Worm (Caenorhabditis elegans): Measurements from ENCODE around the gene ttr-52.
A peak's percentile ranks its signal among the peaks of the same experiment; 100 is the strongest.

Gene ttr-52

DNA sequence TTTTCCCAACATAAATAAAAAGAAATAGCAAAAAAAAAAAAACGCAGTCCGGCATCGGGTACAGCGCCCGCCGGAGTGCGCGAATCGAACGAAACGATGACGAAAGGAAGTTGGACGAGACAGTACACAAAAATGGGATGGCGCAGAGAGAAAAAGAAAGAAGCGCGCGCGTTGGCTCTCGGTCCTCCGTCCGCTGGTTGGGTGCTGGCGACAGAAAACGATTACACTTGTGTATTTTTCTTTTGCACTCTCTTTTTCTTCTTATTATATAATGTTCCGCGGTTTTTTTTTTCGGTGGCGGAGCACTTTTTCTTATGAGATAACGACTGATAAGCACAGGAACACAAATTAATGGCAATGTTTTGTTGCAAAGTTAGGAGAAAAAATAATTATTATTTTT is 27.3 kb upstream of the ttr-52 start (continued):
- TF ChIP-seq let-526 (GFP tag; IDR thresholded peaks at IDR 0.05) (no peak), ccch-3 (GFP tag; optimal IDR thresholded peaks at IDR 0.05) (no peak), C17E4.6 (GFP tag; IDR thresholded peaks at IDR 0.05) (no peak), F33H1.4 (GFP tag; IDR thresholded peaks at IDR 0.05) (no peak), hmg-1.2 (GFP tag; IDR thresholded peaks at IDR 0.05) (peak; percentile 91), ama-1 (optimal IDR thresholded peaks at IDR 0.05) (no peak), ama-1 (GFP tag; optimal IDR thresholded peaks at IDR 0.05) (no peak), D2030.7 (GFP tag; IDR thresholded peaks at IDR 0.05) (no peak), ceh-27 (GFP tag; optimal IDR thresholded peaks at IDR 0.05) (no peak), Y56A3A.18 (GFP tag; IDR thresholded peaks at IDR 0.05) (no peak), cebp-1 (GFP tag; IDR thresholded peaks at IDR 0.05) (peak; percentile 23; the same call in 1 of the 2 replicates), cebp-1 (tag; optimal IDR thresholded peaks at IDR 0.05) (no peak), lin-54 (GFP tag; optimal IDR thresholded peaks at IDR 0.05) (peak; percentile 33), dpl-1 (GFP tag; optimal IDR thresholded peaks at IDR 0.05) (no peak), ztf-28 (GFP tag; IDR thresholded peaks at IDR 0.05) (no peak), let-607 (tag; optimal IDR thresholded peaks at IDR 0.05) (peak in 1 of 2 experiments; percentile 52), F49E8.2 (tag; optimal IDR thresholded peaks at IDR 0.05; ENCODE audit: insufficient read depth) (no peak), fkh-3 (tag; optimal IDR thresholded peaks at IDR 0.05) (no peak), C06A6.2 (GFP tag; conservative IDR thresholded peaks at IDR 0.05) (no peak), ztf-26 (tag; optimal IDR thresholded peaks at IDR 0.05) (no peak), madf-3 (GFP tag; IDR thresholded peaks at IDR 0.05) (no peak), mxl-1 (tag; optimal IDR thresholded peaks at IDR 0.05) (no peak), die-1 (tag; optimal IDR thresholded peaks at IDR 0.05) (no peak), egl-44 (GFP tag; IDR thresholded peaks at IDR 0.05) (no peak), bed-2 (GFP tag; IDR thresholded peaks at IDR 0.05) (no peak)

DNA sequence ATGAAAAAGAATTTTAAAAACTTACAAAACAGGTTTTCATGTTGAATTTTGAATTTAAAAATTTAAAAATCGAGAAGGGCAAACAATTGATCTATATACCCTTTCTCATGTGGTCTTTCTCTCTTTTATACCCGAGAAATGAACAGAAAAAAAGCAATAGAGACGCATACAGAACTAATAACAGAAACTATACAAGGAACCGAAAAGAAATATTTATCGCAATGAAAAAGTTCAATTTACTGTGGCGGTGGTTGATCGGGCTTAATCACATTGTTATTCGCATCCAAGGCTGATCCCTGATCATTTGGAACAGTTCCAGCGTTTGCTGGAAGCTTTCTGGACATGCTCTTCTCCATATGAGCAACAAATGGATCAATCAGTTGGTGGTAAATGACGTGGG is 26.3 kb upstream of the ttr-52 start, which contains the start of gene T03F6.10:
Gene T03F6.10, minus strand, starts transcription at position 101 of the 400 bp plus-strand sequence.
- no peak for TF ChIP-seq ztf-6 (GFP tag; IDR thresholded peaks at IDR 0.05)
- TF ChIP-seq cebp-2 (GFP tag; IDR thresholded peaks at IDR 0.05): 0 out of 2 replicates have a peak, but pooled peaks have one; percentile 29

DNA sequence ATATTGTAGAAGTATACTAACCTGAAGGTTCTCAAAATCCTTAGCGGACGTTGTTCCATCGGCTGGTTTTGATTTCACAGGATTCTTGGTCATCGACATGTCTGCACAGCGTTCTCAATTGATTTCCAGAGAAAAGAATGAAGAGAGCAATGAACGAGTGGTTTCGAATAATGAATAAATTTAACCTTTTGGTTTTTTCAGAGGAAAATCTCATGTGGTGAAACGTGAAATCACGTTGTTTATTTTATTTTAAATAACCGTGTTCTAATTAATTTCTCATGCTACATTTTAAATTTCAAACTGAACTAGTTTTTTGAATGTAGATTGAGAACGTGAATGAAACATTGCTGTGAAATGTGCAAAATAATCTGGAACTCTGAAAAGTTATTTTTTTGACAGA is 24.3 kb upstream of the ttr-52 start, which contains the start of gene T03F6.6:
Gene T03F6.6, minus strand, starts transcription at position 101 of the 400 bp plus-strand sequence.
- TF ChIP-seq rec-8 (tag; optimal IDR thresholded peaks at IDR 0.05) (no peak), athp-1 (tag; optimal IDR thresholded peaks at IDR 0.05) (no peak), unc-62 (GFP tag; optimal IDR thresholded peaks at IDR 0.05) (no peak), egl-18 (GFP tag; IDR thresholded peaks at IDR 0.05) (no peak), Y53F4B.3 (GFP tag; IDR thresholded peaks at IDR 0.05) (no peak), ceh-40 (GFP tag; IDR thresholded peaks at IDR 0.05) (no peak), ztf-6 (GFP tag; IDR thresholded peaks at IDR 0.05) (no peak), C17E4.6 (GFP tag; IDR thresholded peaks at IDR 0.05) (no peak), somi-1 (GFP tag; optimal IDR thresholded peaks at IDR 0.05) (no peak), snpc-1.3 (tag; optimal IDR thresholded peaks at IDR 0.05; ENCODE audit: insufficient read depth) (no peak), ets-4 (GFP tag; optimal IDR thresholded peaks at IDR 0.05) (no peak), nhr-80 (tag; optimal IDR thresholded peaks at IDR 0.05) (no peak), nhr-179 (tag; optimal IDR thresholded peaks at IDR 0.05) (no peak)

Data from whole organism, young adult.